Worm (Caenorhabditis elegans) whole organism, mixed stage, embryonic: ENCODE results near the gene fbxb-77.

Source experiments
- M03D4.4 ChIP-seq: sonication (generic microtip); optimal IDR thresholded peaks from 2 replicates; lab custom pipeline; 2017; ENCODE audit warnings: mild to moderate bottlenecking, missing genetic modification characterization, missing compliant biosample characterization
- bed-3 ChIP-seq: fragments of 200-800 bp; sonication (Bioruptor generic); optimal IDR thresholded peaks from 3 replicates; lab custom pipeline; 2018; ENCODE audit warnings: mild to moderate bottlenecking, missing genetic modification characterization, moderate library complexity, missing compliant biosample characterization
- blmp-1 ChIP-seq: fragments of 150-350 bp; optimal IDR thresholded peaks from 2 replicates; lab custom pipeline; 2014; ENCODE audit warnings: missing biosample characterization, missing genetic modification characterization
- ceh-39 ChIP-seq: fragments of 150-350 bp; optimal IDR thresholded peaks from 2 replicates; lab custom pipeline; 2014; ENCODE audit warnings: missing biosample characterization, missing genetic modification characterization
- ceh-83 ChIP-seq: fragments of 200-800 bp; sonication (Bioruptor generic); optimal IDR thresholded peaks from 2 replicates; lab custom pipeline; 2018; ENCODE audit warnings: mild to moderate bottlenecking, missing genetic modification characterization, missing compliant biosample characterization
- ces-1 ChIP-seq: fragments of 150-350 bp; optimal IDR thresholded peaks from 2 replicates; lab custom pipeline; 2014; ENCODE audit warnings: missing biosample characterization, missing genetic modification reagents, missing genetic modification characterization
- cnd-1 ChIP-seq: fragments of 200-800 bp; sonication (Bioruptor generic); optimal IDR thresholded peaks from 2 replicates; lab custom pipeline; 2018; ENCODE audit warnings: mild to moderate bottlenecking, missing genetic modification characterization, missing compliant biosample characterization
- drap-1 ChIP-seq: fragments of 200-800 bp; sonication (Bioruptor generic); optimal IDR thresholded peaks from 3 replicates; lab custom pipeline; 2018; ENCODE audit warnings: mild to moderate bottlenecking, missing genetic modification characterization, missing compliant biosample characterization
- elt-1 ChIP-seq: sonication (generic microtip); optimal IDR thresholded peaks from 2 replicates; lab custom pipeline; 2017; ENCODE audit warnings: missing genetic modification characterization, mild to moderate bottlenecking, missing compliant biosample characterization, antibody characterized with exemption, moderate library complexity, borderline replicate concordance; ENCODE audit not compliant: insufficient read depth
- elt-3 ChIP-seq: fragments of 150-350 bp; optimal IDR thresholded peaks from 2 replicates; lab custom pipeline; 2014; ENCODE audit warnings: missing biosample characterization, missing genetic modification characterization
- flh-1 ChIP-seq: fragments of 200-800 bp; sonication (Bioruptor generic); optimal IDR thresholded peaks from 2 replicates; lab custom pipeline; 2018; ENCODE audit warnings: mild to moderate bottlenecking, missing genetic modification characterization, moderate library complexity, missing compliant biosample characterization
- ham-2 ChIP-seq: fragments of 200-800 bp; sonication (Bioruptor generic); optimal IDR thresholded peaks from 2 replicates; lab custom pipeline; 2018; ENCODE audit warnings: mild to moderate bottlenecking, missing genetic modification characterization, missing compliant biosample characterization
- hlh-1 ChIP-seq: fragments of 150-350 bp; optimal IDR thresholded peaks from 2 replicates; lab custom pipeline; 2014; ENCODE audit warnings: missing biosample characterization, missing genetic modification reagents, missing genetic modification characterization
- lin-13 ChIP-seq: fragments of 150-350 bp; optimal IDR thresholded peaks from 2 replicates; lab custom pipeline; 2014; ENCODE audit warnings: missing biosample characterization, missing genetic modification characterization
- lin-32 ChIP-seq: fragments of 200-800 bp; sonication (Bioruptor generic); optimal IDR thresholded peaks from 2 replicates; lab custom pipeline; 2018; ENCODE audit warnings: mild to moderate bottlenecking, missing genetic modification characterization, missing compliant biosample characterization
- lsy-2 ChIP-seq: fragments of 150-350 bp; optimal IDR thresholded peaks from 2 replicates; lab custom pipeline; 2014; ENCODE audit warnings: missing biosample characterization, missing genetic modification characterization
- mab-5 ChIP-seq: fragments of 150-350 bp; optimal IDR thresholded peaks from 2 replicates; lab custom pipeline; 2014; ENCODE audit warnings: missing biosample characterization, missing genetic modification characterization
- mep-1 ChIP-seq: fragments of 150-350 bp; optimal IDR thresholded peaks from 2 replicates; lab custom pipeline; 2017; ENCODE audit warnings: missing biosample characterization, missing genetic modification reagents, missing genetic modification characterization, inconsistent platforms
- mls-2 ChIP-seq: sonication (generic microtip); optimal IDR thresholded peaks from 2 replicates; lab custom pipeline; 2016; ENCODE audit warnings: mild to moderate bottlenecking, missing genetic modification characterization, moderate library complexity, missing compliant biosample characterization
- nhr-12 ChIP-seq: fragments of 150-350 bp; optimal IDR thresholded peaks from 2 replicates; lab custom pipeline; 2014; ENCODE audit warnings: missing biosample characterization, missing genetic modification characterization
- nhr-237 ChIP-seq: fragments of 150-350 bp; optimal IDR thresholded peaks from 2 replicates; lab custom pipeline; 2014; ENCODE audit warnings: missing biosample characterization, missing genetic modification characterization
- nhr-28 ChIP-seq: fragments of 150-350 bp; optimal IDR thresholded peaks from 2 replicates; lab custom pipeline; 2014; ENCODE audit warnings: missing biosample characterization, missing genetic modification characterization
- nhr-76 ChIP-seq: sonication (generic microtip); optimal IDR thresholded peaks from 2 replicates; lab custom pipeline; 2017; ENCODE audit warnings: missing biosample characterization, missing genetic modification characterization
- pha-4 ChIP-seq: fragments of 150-350 bp; optimal IDR thresholded peaks from 2 replicates; lab custom pipeline; 2018; ENCODE audit warnings: missing biosample characterization, missing genetic modification reagents, missing genetic modification characterization
- sem-2 ChIP-seq: fragments of 200-800 bp; sonication (Bioruptor generic); optimal IDR thresholded peaks from 2 replicates; lab custom pipeline; 2018; ENCODE audit warnings: mild to moderate bottlenecking, missing genetic modification characterization, missing compliant biosample characterization
- snpc-4 ChIP-seq: fragments of 150-350 bp; optimal IDR thresholded peaks from 2 replicates; lab custom pipeline; 2014; ENCODE audit warnings: missing biosample characterization, missing genetic modification characterization
- sptf-1 ChIP-seq: sonication (generic microtip); optimal IDR thresholded peaks from 2 replicates; lab custom pipeline; 2017; ENCODE audit warnings: mild to moderate bottlenecking, missing genetic modification characterization, moderate library complexity, missing compliant biosample characterization
- tbx-8 ChIP-seq: fragments of 200-800 bp; sonication (Bioruptor generic); optimal IDR thresholded peaks from 2 replicates; lab custom pipeline; 2018; ENCODE audit warnings: mild to moderate bottlenecking, missing genetic modification characterization, moderate library complexity, missing compliant biosample characterization
- unc-120 ChIP-seq: sonication (generic microtip); optimal IDR thresholded peaks from 2 replicates; lab custom pipeline; 2017; ENCODE audit warnings: missing genetic modification characterization, missing compliant biosample characterization; ENCODE audit not compliant: poor library complexity, severe bottlenecking
- unc-39 ChIP-seq: fragments of 150-350 bp; optimal IDR thresholded peaks from 2 replicates; lab custom pipeline; 2014; ENCODE audit warnings: missing biosample characterization, missing genetic modification characterization
- unc-62 ChIP-seq: fragments of 150-350 bp; optimal IDR thresholded peaks from 2 replicates; lab custom pipeline; 2014; ENCODE audit warnings: missing biosample characterization, missing genetic modification reagents, missing genetic modification characterization
- zip-8 ChIP-seq: fragments of 150-350 bp; optimal IDR thresholded peaks from 2 replicates; lab custom pipeline; 2014; ENCODE audit warnings: missing biosample characterization, missing genetic modification characterization
- ztf-11 ChIP-seq: fragments of 150-350 bp; optimal IDR thresholded peaks from 2 replicates; lab custom pipeline; 2014; ENCODE audit warnings: missing biosample characterization, missing genetic modification characterization

fbxb-77 gene

ce11 chrIV:4771792-4772191, 15.8 kb upstream of the fbxb-77 start, which contains the start of gene R11E3.2:
TSS of gene R11E3.2 (plus strand) at chrIV:4772092.
- no peak for TF ChIP-seq unc-62
- TF ChIP-seq elt-1 (tag; lab: Kevin White, UChicago), result no peak
- no peak for TF ChIP-seq lin-13 (tag; lab: Kevin White, UChicago)
- no peak for TF ChIP-seq sptf-1 (tag; lab: Kevin White, UChicago)
- TF ChIP-seq flh-1 (GFP tag; lab: Kevin White, UChicago), result no peak
- no peak for TF ChIP-seq ham-2 (GFP tag; lab: Kevin White, UChicago)
- TF ChIP-seq ceh-39 (tag; lab: Kevin White, UChicago), result no peak
- no peak for TF ChIP-seq pha-4 (tag; lab: Kevin White, UChicago)
- no peak for TF ChIP-seq mep-1 (tag; lab: Kevin White, UChicago)
- no peak for TF ChIP-seq nhr-237 (tag; lab: Kevin White, UChicago)
- no peak for TF ChIP-seq snpc-4 (tag; lab: Kevin White, UChicago)
- TF ChIP-seq mls-2 (tag; lab: Kevin White, UChicago), result no peak
- no peak for TF ChIP-seq drap-1 (GFP tag; lab: Kevin White, UChicago)
- TF ChIP-seq cnd-1, result no peak
- no peak for TF ChIP-seq elt-3 (tag; lab: Kevin White, UChicago)
- TF ChIP-seq nhr-28, result no peak

ce11 chrIV:4764422-4764821, 8.5 kb upstream of the fbxb-77 start, which contains the start of gene npp-26:
TSS of gene npp-26 (plus strand) at chrIV:4764722.
- no peak for TF ChIP-seq lin-13 (tag; lab: Kevin White, UChicago)
- no peak for TF ChIP-seq bed-3
- no peak for TF ChIP-seq lin-32 (GFP tag; lab: Kevin White, UChicago)
- TF ChIP-seq zip-8, result no peak
- no peak for TF ChIP-seq elt-1 (tag; lab: Kevin White, UChicago)
- TF ChIP-seq mep-1 (tag; lab: Kevin White, UChicago), result no peak
- no peak for TF ChIP-seq unc-62
- TF ChIP-seq ham-2 (GFP tag; lab: Kevin White, UChicago), result no peak

- TF ChIP-seq nhr-76 (tag; lab: Kevin White, UChicago) (no peak), elt-3 (tag; lab: Kevin White, UChicago) (no peak), nhr-237 (tag; lab: Kevin White, UChicago) (no peak), ces-1 (GFP tag; lab: Kevin White, UChicago) (no peak), cnd-1 (no peak), blmp-1 (tag; lab: Kevin White, UChicago) (no peak), ceh-83 (GFP tag; lab: Kevin White, UChicago) (no peak), nhr-12 (tag; lab: Kevin White, UChicago) (no peak), unc-62 (no peak), tbx-8 (GFP tag; lab: Kevin White, UChicago) (no peak), ztf-11 (tag; lab: Kevin White, UChicago) (no peak), lin-32 (GFP tag; lab: Kevin White, UChicago) (no peak), unc-120 (no peak), snpc-4 (tag; lab: Kevin White, UChicago) (no peak), pha-4 (tag; lab: Kevin White, UChicago) (no peak), mab-5 (tag; lab: Kevin White, UChicago) (no peak)
Measured at ce11 chrIV:4763844-4764243, 7.9 kb upstream of the fbxb-77 start, which contains the start of gene Y17G9B.2. TSS of gene Y17G9B.2 (plus strand) at chrIV:4764144.

ce11 chrIV:4762990-4763545, 7.1 kb upstream of the fbxb-77 start:
- peak; percentile 4 for TF ChIP-seq lsy-2 (tag; lab: Kevin White, UChicago)

- TF ChIP-seq snpc-4 (tag; lab: Kevin White, UChicago) (no peak), lin-13 (tag; lab: Kevin White, UChicago) (no peak), blmp-1 (tag; lab: Kevin White, UChicago) (no peak), ztf-11 (tag; lab: Kevin White, UChicago) (no peak), zip-8 (no peak), unc-120 (no peak), sem-2 (GFP tag; lab: Kevin White, UChicago) (no peak), hlh-1 (tag; lab: Kevin White, UChicago) (no peak), ceh-39 (tag; lab: Kevin White, UChicago) (no peak), lsy-2 (tag; lab: Kevin White, UChicago) (no peak), drap-1 (GFP tag; lab: Kevin White, UChicago) (no peak), unc-39 (tag; lab: Kevin White, UChicago) (no peak), unc-62 (no peak), tbx-8 (GFP tag; lab: Kevin White, UChicago) (no peak), bed-3 (no peak), lin-32 (GFP tag; lab: Kevin White, UChicago) (no peak), flh-1 (GFP tag; lab: Kevin White, UChicago) (no peak), M03D4.4 (tag; lab: Kevin White, UChicago) (no peak), elt-3 (tag; lab: Kevin White, UChicago) (no peak), ceh-83 (GFP tag; lab: Kevin White, UChicago) (no peak)
- TF ChIP-seq, all 35 proteins: peak for 0
Measured at ce11 chrIV:4760378-4761084, 4.6 kb upstream of the fbxb-77 start, which contains the start of the genes memi-1 and cyp-31A3. TSS of gene memi-1 (minus strand) at chrIV:4760428. TSS of gene cyp-31A3 (plus strand) at chrIV:4761049.
